Fruit fly (Drosophila melanogaster) whole organism, adult: ENCODE measurements around the gene CG11885.

Source experiments
- CG11617 ChIP-seq: fragments of 200-800 bp; sonication (Bioruptor generic); optimal IDR thresholded peaks from 2 replicates; lab custom pipeline; 2017; ENCODE audit warnings: mild to moderate bottlenecking, missing biosample characterization, missing genetic modification reagents, missing genetic modification characterization
- CG12768 ChIP-seq: fragments of 200-800 bp; sonication (Bioruptor generic); optimal IDR thresholded peaks from 2 replicates; lab custom pipeline; 2017; ENCODE audit warnings: missing biosample characterization, missing genetic modification characterization, mild to moderate bottlenecking, moderate library complexity, missing genetic modification reagents
- CG14711 ChIP-seq: fragments of 200-800 bp; sonication (Bioruptor generic); optimal IDR thresholded peaks from 2 replicates; lab custom pipeline; 2018; ENCODE audit warnings: missing biosample characterization, mild to moderate bottlenecking, missing genetic modification characterization, moderate library complexity
- CG5204 ChIP-seq: fragments of 200-800 bp; sonication (Bioruptor generic); optimal IDR thresholded peaks from 2 replicates; lab custom pipeline; 2016; ENCODE audit warnings: missing biosample characterization, missing genetic modification characterization
- CG7045 ChIP-seq: fragments of 200-800 bp; sonication (Bioruptor generic); optimal IDR thresholded peaks from 2 replicates; lab custom pipeline; 2017; ENCODE audit warnings: missing biosample characterization, mild to moderate bottlenecking, missing genetic modification characterization
- CG7101 ChIP-seq: fragments of 200-800 bp; sonication (Bioruptor generic); optimal IDR thresholded peaks from 2 replicates; lab custom pipeline; 2018; ENCODE audit warnings: missing biosample characterization, mild to moderate bottlenecking, missing genetic modification characterization, moderate library complexity
- Clk ChIP-seq: fragments of 200-800 bp; sonication (Bioruptor generic); optimal IDR thresholded peaks from 2 replicates; lab custom pipeline; 2017; ENCODE audit warnings: missing biosample characterization, missing genetic modification characterization
- Crg-1 ChIP-seq: fragments of 200-800 bp; sonication (Bioruptor generic); optimal IDR thresholded peaks from 2 replicates; lab custom pipeline; 2016; ENCODE audit warnings: missing biosample characterization, missing genetic modification characterization
- Mnt ChIP-seq: fragments of 200-800 bp; sonication (Bioruptor generic); optimal IDR thresholded peaks from 2 replicates; lab custom pipeline; 2016; ENCODE audit warnings: missing biosample characterization, mild to moderate bottlenecking, missing genetic modification characterization
- cic ChIP-seq: fragments of 200-800 bp; sonication (Bioruptor generic); optimal IDR thresholded peaks from 2 replicates; lab custom pipeline; 2017; ENCODE audit warnings: missing biosample characterization, mild to moderate bottlenecking, missing genetic modification characterization, moderate library complexity
- kay ChIP-seq: fragments of 200-800 bp; sonication (Bioruptor generic); peaks from one replicate; lab custom pipeline; 2016; ENCODE audit warnings: missing biosample characterization, missing genetic modification characterization, borderline replicate concordance
- pad ChIP-seq: fragments of 200-800 bp; sonication (Bioruptor generic); optimal IDR thresholded peaks from 3 replicates; lab custom pipeline; 2017; ENCODE audit warnings: missing biosample characterization, missing genetic modification characterization, mild to moderate bottlenecking, moderate library complexity, missing genetic modification reagents
- toe ChIP-seq: fragments of 200-800 bp; sonication (Bioruptor generic); optimal IDR thresholded peaks from 2 replicates; lab custom pipeline; 2016; ENCODE audit warnings: missing biosample characterization, missing genetic modification characterization

DNA sequence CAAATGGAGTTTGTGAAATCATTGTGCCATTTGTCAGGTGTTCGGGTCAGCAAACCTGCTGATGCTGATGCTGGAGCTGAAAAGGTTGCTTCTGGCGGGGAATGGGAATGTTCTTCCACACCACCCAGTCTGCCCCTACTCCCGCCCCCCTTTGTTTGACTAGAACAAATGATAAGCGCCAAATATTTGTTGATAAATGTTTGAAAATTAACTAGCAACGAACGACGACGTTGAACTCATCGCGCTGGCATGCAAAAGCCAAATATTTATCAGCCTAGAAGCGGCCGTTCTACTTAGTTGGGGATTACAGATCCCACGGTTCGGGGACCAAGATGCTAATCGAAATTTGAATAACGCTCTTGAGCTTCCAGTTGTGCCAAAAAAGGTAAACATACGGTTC is 4.2 kb upstream of the CG11885 start:
- TF ChIP-seq CG7045 (GFP tag; lab: Kevin White, UChicago): no peak
- TF ChIP-seq Clk (GFP tag; lab: Kevin White, UChicago): no peak
- TF ChIP-seq pad: no peak
- TF ChIP-seq Mnt (GFP tag; lab: Kevin White, UChicago): no peak
- TF ChIP-seq CG5204 (GFP tag; lab: Kevin White, UChicago): no peak
- TF ChIP-seq CG14711 (tag; lab: Kevin White, UChicago): no peak
- no peak for TF ChIP-seq kay
- no peak for TF ChIP-seq Crg-1 (GFP tag; lab: Kevin White, UChicago)
- TF ChIP-seq toe (GFP tag; lab: Kevin White, UChicago): no peak
- TF ChIP-seq CG7101 (tag; lab: Kevin White, UChicago): no peak
- no peak for TF ChIP-seq CG12768 (GFP tag; lab: Kevin White, UChicago)
- no peak for TF ChIP-seq cic (GFP tag; lab: Kevin White, UChicago)
- no peak for TF ChIP-seq CG11617
